Worm (Caenorhabditis elegans) whole organism, L1 larva: Measurements from ENCODE around the gene fbxb-107.

Experiments used
- C04F5.9 ChIP-seq: sonication (generic microtip); optimal IDR thresholded peaks from 2 replicates; lab custom pipeline; 2016; ENCODE audit warnings: missing genetic modification characterization, missing compliant biosample characterization
- C16A3.4 ChIP-seq: fragments of 150-350 bp; optimal IDR thresholded peaks from 2 replicates; lab custom pipeline; 2014; ENCODE audit warnings: missing biosample characterization, missing genetic modification characterization
- F16B12.6 ChIP-seq: fragments of 150-350 bp; optimal IDR thresholded peaks from 2 replicates; lab custom pipeline; 2014; ENCODE audit warnings: missing biosample characterization, missing genetic modification characterization
- Y116A8C.19 ChIP-seq: sonication (generic microtip); optimal IDR thresholded peaks from 2 replicates; lab custom pipeline; 2016; ENCODE audit warnings: missing compliant biosample characterization, missing genetic modification characterization, borderline replicate concordance
- aha-1 ChIP-seq: fragments of 150-350 bp; optimal IDR thresholded peaks from 2 replicates; lab custom pipeline; 2014; ENCODE audit warnings: missing biosample characterization, missing genetic modification characterization
- ama-1 ChIP-seq: fragments of 150-350 bp; optimal IDR thresholded peaks from 2 replicates; lab custom pipeline; 2014
- ceh-88 ChIP-seq: fragments of 200-800 bp; sonication (Bioruptor generic); IDR thresholded peaks from 2 replicates; pipeline ENCODE4 v1.3.6; 2022; ENCODE audit warnings: missing genetic modification characterization, missing compliant biosample characterization
- ces-1 ChIP-seq: fragments of 150-350 bp; optimal IDR thresholded peaks from 2 replicates; lab custom pipeline; 2014; ENCODE audit warnings: missing biosample characterization, missing genetic modification reagents, missing genetic modification characterization
- dpl-1 ChIP-seq, 3 experiments: fragments of 150-350 bp in 2 of 3; sonication (generic microtip) in 1 of 3; optimal IDR thresholded peaks; 2 replicates each; lab custom pipeline; 2014 to 2017; ENCODE audit warnings: missing biosample characterization in 3 of 3, missing genetic modification characterization in 3 of 3, missing genetic modification reagents in 3 of 3
- efl-1 ChIP-seq, 4 experiments: fragments of 150-350 bp; optimal IDR thresholded peaks in 3 of 4; peaks in 1 of 4; 1 replicate in 1 of 4; 2 replicates in 3 of 4; lab custom pipeline; 2014; ENCODE audit warnings: missing biosample characterization in 2 of 4, missing genetic modification characterization in 2 of 4, missing genetic modification reagents in 2 of 4
- efl-3 ChIP-seq: fragments of 200-800 bp; sonication (Bioruptor generic); optimal IDR thresholded peaks from 2 replicates; lab custom pipeline; 2018; ENCODE audit warnings: mild to moderate bottlenecking, missing genetic modification characterization, missing compliant biosample characterization
- egl-13 ChIP-seq: sonication (generic microtip); optimal IDR thresholded peaks from 2 replicates; lab custom pipeline; 2016; ENCODE audit warnings: missing genotype, missing genetic modification reagents, missing genetic modification characterization, missing compliant biosample characterization
- egl-27 ChIP-seq, 2 experiments: fragments of 150-350 bp in 1 of 2; sonication (generic microtip); optimal IDR thresholded peaks; 3 replicates each; lab custom pipeline; 2017 to 2018; ENCODE audit warnings: missing biosample characterization in 2 of 2, missing genetic modification characterization in 2 of 2, missing genetic modification reagents in 2 of 2
- elt-2 ChIP-seq: sonication (generic microtip); optimal IDR thresholded peaks from 2 replicates; lab custom pipeline; 2016; ENCODE audit warnings: missing genetic modification characterization, mild to moderate bottlenecking, inconsistent platforms, missing compliant biosample characterization, missing genetic modification reagents
- ets-5 ChIP-seq: fragments of 200-800 bp; sonication (Bioruptor generic); IDR thresholded peaks from 2 replicates; pipeline ENCODE4 v1.3.6; 2022; ENCODE audit warnings: missing genetic modification characterization, missing compliant biosample characterization
- fkh-4 ChIP-seq: sonication (generic microtip); optimal IDR thresholded peaks from 2 replicates; lab custom pipeline; 2016; ENCODE audit warnings: missing compliant biosample characterization, missing genetic modification characterization, borderline replicate concordance
- fkh-8 ChIP-seq: sonication (generic microtip); optimal IDR thresholded peaks from 2 replicates; lab custom pipeline; 2016; ENCODE audit warnings: mild to moderate bottlenecking, missing genetic modification characterization, missing compliant biosample characterization
- fos-1 ChIP-seq: fragments of 150-350 bp; optimal IDR thresholded peaks from 2 replicates; lab custom pipeline; 2014; ENCODE audit warnings: missing biosample characterization, missing genetic modification characterization
- grh-1 ChIP-seq: fragments of 200-800 bp; sonication (Bioruptor generic); IDR thresholded peaks from 2 replicates; pipeline ENCODE4 v1.3.6; 2022; ENCODE audit warnings: missing genetic modification reagents, missing genetic modification characterization, missing compliant biosample characterization
- hlh-17 ChIP-seq: fragments of 200-800 bp; sonication (Bioruptor generic); optimal IDR thresholded peaks from 2 replicates; lab custom pipeline; 2018; ENCODE audit warnings: missing genetic modification characterization, mild to moderate bottlenecking, missing compliant biosample characterization, moderate library complexity, borderline replicate concordance
- hpl-2 ChIP-seq: fragments of 150-350 bp; optimal IDR thresholded peaks from 2 replicates; lab custom pipeline; 2014; ENCODE audit warnings: missing biosample characterization, missing genetic modification reagents, missing genetic modification characterization
- irx-1 ChIP-seq: sonication (generic microtip); optimal IDR thresholded peaks from 2 replicates; lab custom pipeline; 2016; ENCODE audit warnings: missing genetic modification characterization, missing compliant biosample characterization
- lin-13 ChIP-seq: fragments of 150-350 bp; optimal IDR thresholded peaks from 2 replicates; lab custom pipeline; 2014; ENCODE audit warnings: missing biosample characterization, missing genetic modification reagents, missing genetic modification characterization
- lin-14 ChIP-seq: fragments of 200-800 bp; sonication (Bioruptor generic); optimal IDR thresholded peaks from 2 replicates; lab custom pipeline; 2018; ENCODE audit warnings: mild to moderate bottlenecking, missing genetic modification characterization, moderate library complexity, missing compliant biosample characterization
- lin-35 ChIP-seq, 2 experiments: fragments of 150-350 bp; optimal IDR thresholded peaks; 2 replicates each; lab custom pipeline; 2014; ENCODE audit warnings: missing biosample characterization in 2 of 2, missing genetic modification characterization in 2 of 2, missing genetic modification reagents in 2 of 2
- lin-39 ChIP-seq: fragments of 150-350 bp; optimal IDR thresholded peaks from 2 replicates; lab custom pipeline; 2014; ENCODE audit warnings: missing biosample characterization, missing genetic modification reagents, missing genetic modification characterization
- lsy-2 ChIP-seq, 2 experiments: fragments of 150-350 bp; optimal IDR thresholded peaks; 2 replicates each; lab custom pipeline; 2014; ENCODE audit warnings: missing biosample characterization in 2 of 2, missing genetic modification characterization in 2 of 2
- mab-9 ChIP-seq: fragments of 200-800 bp; sonication (Bioruptor generic); IDR thresholded peaks from 2 replicates; pipeline ENCODE4 v1.3.6; 2022; ENCODE audit warnings: missing genetic modification reagents, missing genetic modification characterization, missing compliant biosample characterization
- mdl-1 ChIP-seq, 2 experiments: fragments of 150-350 bp; optimal IDR thresholded peaks; 2 replicates each; lab custom pipeline; 2014 to 2017; ENCODE audit warnings: missing biosample characterization in 2 of 2, missing genetic modification characterization in 2 of 2, inconsistent platforms in 1 of 2
- nhr-11 ChIP-seq: fragments of 150-350 bp; optimal IDR thresholded peaks from 2 replicates; lab custom pipeline; 2014; ENCODE audit warnings: missing biosample characterization, missing genetic modification characterization
- nhr-12 ChIP-seq: sonication (generic microtip); optimal IDR thresholded peaks from 2 replicates; lab custom pipeline; 2017; ENCODE audit warnings: missing biosample characterization, missing genetic modification characterization
- nhr-19 ChIP-seq: fragments of 200-800 bp; sonication (Bioruptor generic); conservative IDR thresholded peaks from 2 replicates; pipeline ENCODE4 v1.3.6; 2022; ENCODE audit warnings: missing genetic modification characterization, missing compliant biosample characterization
- nhr-20 ChIP-seq: sonication (generic microtip); optimal IDR thresholded peaks from 2 replicates; lab custom pipeline; 2016; ENCODE audit warnings: mild to moderate bottlenecking, missing genetic modification characterization, missing compliant biosample characterization
- nhr-237 ChIP-seq: fragments of 150-350 bp; optimal IDR thresholded peaks from 2 replicates; lab custom pipeline; 2014; ENCODE audit warnings: missing biosample characterization, missing genetic modification characterization
- nhr-28 ChIP-seq: fragments of 150-350 bp; optimal IDR thresholded peaks from 2 replicates; lab custom pipeline; 2014; ENCODE audit warnings: missing biosample characterization, missing genetic modification characterization
- nhr-71 ChIP-seq: sonication (generic microtip); optimal IDR thresholded peaks from 2 replicates; lab custom pipeline; 2016; ENCODE audit warnings: mild to moderate bottlenecking, missing genetic modification characterization, moderate library complexity, missing compliant biosample characterization
- nhr-84 ChIP-seq: sonication (generic microtip); optimal IDR thresholded peaks from 2 replicates; lab custom pipeline; 2017; ENCODE audit warnings: missing biosample characterization, missing genetic modification characterization
- nhr-85 ChIP-seq: sonication (generic microtip); peaks from one replicate; lab custom pipeline; 2016; ENCODE audit warnings: missing genetic modification characterization, inconsistent platforms, missing compliant biosample characterization
- pag-3 ChIP-seq: sonication (generic microtip); optimal IDR thresholded peaks from 2 replicates; lab custom pipeline; 2017; ENCODE audit warnings: missing genetic modification characterization, mild to moderate bottlenecking, missing compliant biosample characterization, antibody characterized with exemption, borderline replicate concordance; ENCODE audit not compliant: insufficient read depth
- pqm-1 ChIP-seq: sonication (generic microtip); optimal IDR thresholded peaks from 3 replicates; lab custom pipeline; 2017; ENCODE audit warnings: missing biosample characterization, missing genetic modification characterization
- skn-1 ChIP-seq: fragments of 150-350 bp; optimal IDR thresholded peaks from 2 replicates; lab custom pipeline; 2014; ENCODE audit warnings: missing biosample characterization, missing genetic modification characterization
- snu-23 ChIP-seq: sonication (generic microtip); optimal IDR thresholded peaks from 2 replicates; lab custom pipeline; 2016; ENCODE audit warnings: missing genetic modification characterization, missing compliant biosample characterization
- swsn-7 ChIP-seq: sonication (generic microtip); optimal IDR thresholded peaks from 2 replicates; lab custom pipeline; 2016; ENCODE audit warnings: missing genetic modification characterization, missing compliant biosample characterization
- tlp-1 ChIP-seq: fragments of 150-350 bp; optimal IDR thresholded peaks from 2 replicates; lab custom pipeline; 2014; ENCODE audit warnings: missing biosample characterization, missing genetic modification characterization
- unc-130 ChIP-seq: fragments of 150-350 bp; optimal IDR thresholded peaks from 2 replicates; lab custom pipeline; 2017; ENCODE audit warnings: missing biosample characterization, missing genetic modification characterization, inconsistent platforms
- unc-62 ChIP-seq: fragments of 150-350 bp; optimal IDR thresholded peaks from 2 replicates; lab custom pipeline; 2014; ENCODE audit warnings: missing biosample characterization, missing genetic modification reagents, missing genetic modification characterization
- unc-86 ChIP-seq: sonication (generic microtip); optimal IDR thresholded peaks from 2 replicates; lab custom pipeline; 2016; ENCODE audit warnings: missing genetic modification characterization, missing compliant biosample characterization
- vab-15 ChIP-seq: sonication (generic microtip); optimal IDR thresholded peaks from 2 replicates; lab custom pipeline; 2017; ENCODE audit warnings: missing genotype, mild to moderate bottlenecking, missing genetic modification characterization, missing compliant biosample characterization
- zag-1 ChIP-seq: fragments of 150-350 bp; optimal IDR thresholded peaks from 2 replicates; lab custom pipeline; 2014; ENCODE audit warnings: missing biosample characterization, missing genetic modification characterization
- zip-4 ChIP-seq: fragments of 200-800 bp; sonication (Bioruptor generic); optimal IDR thresholded peaks from 2 replicates; lab custom pipeline; 2018; ENCODE audit warnings: mild to moderate bottlenecking, missing genetic modification characterization, moderate library complexity, missing compliant biosample characterization
- ztf-11 ChIP-seq, 2 experiments: sonication (generic microtip); optimal IDR thresholded peaks; 2 replicates each; lab custom pipeline; 2016 to 2017; ENCODE audit warnings: missing genetic modification characterization in 2 of 2, missing biosample characterization in 1 of 2, missing compliant biosample characterization in 1 of 2

The fbxb-107 gene

DNA sequence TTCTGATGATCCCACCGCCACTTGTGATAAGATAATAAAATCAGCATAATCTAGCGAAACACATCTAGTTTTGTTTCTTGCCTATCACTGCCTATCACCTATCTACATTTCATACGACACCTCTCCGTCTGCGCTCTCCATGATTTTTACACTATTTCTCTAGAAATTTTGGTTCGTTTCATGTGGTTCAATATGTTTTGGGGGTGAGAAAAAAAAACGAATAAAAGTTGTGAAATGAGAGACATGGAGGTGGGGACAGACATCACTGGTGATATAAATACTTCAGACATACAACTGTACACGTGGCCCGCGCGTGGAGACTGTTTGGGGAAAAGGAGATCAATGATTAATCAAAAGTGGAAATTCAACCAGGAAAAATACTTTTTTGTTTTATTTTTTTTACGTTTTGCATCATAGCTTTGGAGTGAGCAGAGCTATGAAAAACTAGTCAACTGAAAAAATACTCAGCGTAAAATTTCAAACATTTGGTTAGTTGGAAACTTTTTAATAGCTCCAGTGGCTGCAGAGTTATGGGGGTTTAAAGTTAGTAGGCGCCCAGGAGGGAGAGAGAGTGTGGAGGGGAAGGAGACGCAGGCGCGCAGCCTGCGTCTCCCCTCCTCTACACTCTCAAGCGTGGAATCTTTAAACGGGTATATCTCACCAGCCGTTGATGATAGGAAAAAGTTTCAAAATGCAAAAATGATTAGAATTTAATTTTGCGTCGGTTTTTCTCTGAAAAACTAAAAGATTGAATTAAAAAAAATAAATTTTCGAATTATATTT is 44.4 kb downstream of the fbxb-107 start (continued):
- TF ChIP-seq unc-130 (tag; lab: Kevin White, UChicago) = no peak
- TF ChIP-seq hpl-2 (GFP tag; lab: Kevin White, UChicago) = no peak
- no peak for TF ChIP-seq egl-27 (tag; optimal IDR thresholded peaks at IDR 0.05; lab: Kevin White, UChicago)
- no peak for TF ChIP-seq ztf-11 (tag; optimal IDR thresholded peaks at IDR 0.05; lab: Kevin White, UChicago)
- TF ChIP-seq lin-13 (GFP tag; lab: Kevin White, UChicago) = no peak
- TF ChIP-seq snu-23 (GFP tag; lab: Kevin White, UChicago) = peak; percentile 24
- no peak for TF ChIP-seq ces-1
- TF ChIP-seq zip-4 (GFP tag; lab: Kevin White, UChicago) = no peak
- TF ChIP-seq ets-5 = no peak
- no peak for TF ChIP-seq nhr-28 (tag; lab: Kevin White, UChicago)
- TF ChIP-seq C04F5.9 (tag; lab: Kevin White, UChicago) = no peak
- TF ChIP-seq fkh-8 (tag; lab: Kevin White, UChicago) = no peak
- peak; percentile 90 for TF ChIP-seq elt-2 (tag; lab: Kevin White, UChicago)
- no peak for TF ChIP-seq Y116A8C.19 (tag; lab: Kevin White, UChicago)
- TF ChIP-seq nhr-71 (tag; lab: Kevin White, UChicago) = peak; percentile 38
- TF ChIP-seq C16A3.4 = no peak
- no peak for TF ChIP-seq nhr-237 (tag; lab: Kevin White, UChicago)
- TF ChIP-seq aha-1 (tag; lab: Kevin White, UChicago) = no peak
- no peak for TF ChIP-seq vab-15 (tag; lab: Kevin White, UChicago)
- TF ChIP-seq zag-1 (tag; lab: Kevin White, UChicago) = no peak
- TF ChIP-seq mdl-1 (tag; optimal IDR thresholded peaks at IDR 0.05; lab: Kevin White, UChicago) = peak in 1 of 2 experiments; percentile 49
- TF ChIP-seq swsn-7 (tag; lab: Kevin White, UChicago) = no peak
- TF ChIP-seq lin-39 (tag; lab: Kevin White, UChicago) = no peak
- no peak for TF ChIP-seq pag-3 (tag; lab: Kevin White, UChicago)
- peak; percentile 40 for TF ChIP-seq nhr-20 (tag; lab: Kevin White, UChicago)
- TF ChIP-seq F16B12.6 (tag; lab: Kevin White, UChicago) = no peak
- TF ChIP-seq unc-86 (tag; lab: Kevin White, UChicago) = no peak
- TF ChIP-seq nhr-84 (tag; lab: Kevin White, UChicago) = no peak
- no peak for TF ChIP-seq pqm-1 (tag; lab: Kevin White, UChicago)
- no peak for TF ChIP-seq ceh-88 (GFP tag; lab: Robert Waterston, UW)
- no peak for TF ChIP-seq irx-1
- TF ChIP-seq unc-62 (GFP tag; lab: Kevin White, UChicago) = no peak
- TF ChIP-seq fos-1 = no peak
- TF ChIP-seq nhr-19 (GFP tag; lab: Robert Waterston, UW) = 0 out of 2 replicates have a peak, but pooled peaks have one; percentile 5
- peak in 1 of 2 experiments; percentile 46 for TF ChIP-seq lin-35 (GFP tag; optimal IDR thresholded peaks at IDR 0.05; lab: Kevin White, UChicago)
- TF ChIP-seq ama-1 (lab: Kevin White, UChicago) = no peak
- peak; percentile 66 for TF ChIP-seq nhr-85
- no peak for TF ChIP-seq skn-1 (tag; lab: Kevin White, UChicago)
- TF ChIP-seq efl-3 (GFP tag; lab: Kevin White, UChicago) = no peak
- no peak for TF ChIP-seq mab-9
- no peak for TF ChIP-seq fkh-4 (tag; lab: Kevin White, UChicago)
- peak; percentile 48 for TF ChIP-seq lin-14 (GFP tag; lab: Kevin White, UChicago)
- no peak for TF ChIP-seq efl-1 (optimal IDR thresholded peaks at IDR 0.05; lab: Kevin White, UChicago)
- TF ChIP-seq efl-1 (GFP tag; optimal IDR thresholded peaks at IDR 0.05 in 1 of 2; lab: Kevin White, UChicago) = no peak
- TF ChIP-seq tlp-1 = no peak
- TF ChIP-seq nhr-11 = no peak
- no peak for TF ChIP-seq egl-13
- no peak for TF ChIP-seq lsy-2 (tag; optimal IDR thresholded peaks at IDR 0.05; lab: Kevin White, UChicago)
- TF ChIP-seq grh-1 (GFP tag; lab: Robert Waterston, UW) = no peak
- no peak for TF ChIP-seq dpl-1 (GFP tag; optimal IDR thresholded peaks at IDR 0.05; lab: Kevin White, UChicago)
- no peak for TF ChIP-seq hlh-17 (GFP tag; lab: Kevin White, UChicago)
- TF ChIP-seq nhr-12 = no peak
